Worm (Caenorhabditis elegans): ENCODE results near the gene C26E1.2.

- TF ChIP-seq ama-1 (optimal IDR thresholded peaks at IDR 0.05) (no peak), lsy-2 (tag; optimal IDR thresholded peaks at IDR 0.05) (no peak), nhr-10 (tag; optimal IDR thresholded peaks at IDR 0.05) (no peak), nhr-6 (tag; optimal IDR thresholded peaks at IDR 0.05) (no peak), nhr-11 (tag; optimal IDR thresholded peaks at IDR 0.05) (no peak), dmd-4 (tag; optimal IDR thresholded peaks at IDR 0.05) (no peak), nhr-12 (tag; optimal IDR thresholded peaks at IDR 0.05) (no peak), zag-1 (tag; optimal IDR thresholded peaks at IDR 0.05) (no peak), unc-55 (GFP tag; optimal IDR thresholded peaks at IDR 0.05) (no peak), nhr-77 (tag; optimal IDR thresholded peaks at IDR 0.05) (no peak), unc-39 (tag; optimal IDR thresholded peaks at IDR 0.05) (no peak)
Measured at ce11 chrV:13262781-13263318, 42.1 kb upstream of the C26E1.2 start.
